Fruit fly (Drosophila melanogaster) whole organism, embryonic: ENCODE measurements around the gene MED18.

ENCODE experiments used
- Ada2b ChIP-seq: fragments of 200-800 bp; sonication (Bioruptor generic); IDR thresholded peaks from 2 replicates; pipeline ENCODE4 v1.3.6; 2022; ENCODE audit warnings: missing biosample characterization, missing genetic modification characterization
- Atf-2 ChIP-seq: fragments of 200-800 bp; sonication (Bioruptor generic); optimal IDR thresholded peaks from 2 replicates; lab custom pipeline; 2016; ENCODE audit warnings: missing biosample characterization, missing genetic modification characterization
- CG11723 ChIP-seq: fragments of 200-800 bp; sonication (Bioruptor generic); optimal IDR thresholded peaks from 2 replicates; lab custom pipeline; 2017; ENCODE audit warnings: missing biosample characterization, mild to moderate bottlenecking, missing genetic modification characterization
- CG12155 ChIP-seq: fragments of 200-800 bp; sonication (Bioruptor generic); optimal IDR thresholded peaks from 3 replicates; lab custom pipeline; 2016; ENCODE audit warnings: missing biosample characterization, missing genetic modification characterization
- CG12769 ChIP-seq: fragments of 200-800 bp; sonication (Bioruptor generic); optimal IDR thresholded peaks from 2 replicates; lab custom pipeline; 2019; ENCODE audit warnings: missing biosample characterization, mild to moderate bottlenecking, missing genetic modification characterization, moderate library complexity
- CG16863 ChIP-seq: fragments of 200-800 bp; sonication (Bioruptor generic); optimal IDR thresholded peaks from 3 replicates; lab custom pipeline; 2016; ENCODE audit warnings: missing biosample characterization, missing genetic modification characterization
- CG17186 ChIP-seq: fragments of 200-800 bp; sonication (Bioruptor generic); optimal IDR thresholded peaks from 3 replicates; lab custom pipeline; 2017; ENCODE audit warnings: missing biosample characterization, missing genetic modification reagents, missing genetic modification characterization
- CG18011 ChIP-seq: fragments of 200-800 bp; sonication (Bioruptor generic); optimal IDR thresholded peaks from 2 replicates; lab custom pipeline; 2017; ENCODE audit warnings: missing biosample characterization, missing genetic modification characterization, mild to moderate bottlenecking, moderate library complexity, missing genotype
- CG30403 ChIP-seq: fragments of 200-800 bp; sonication (Bioruptor generic); optimal IDR thresholded peaks from 3 replicates; lab custom pipeline; 2016; ENCODE audit warnings: missing biosample characterization, missing genetic modification characterization
- CG32532 ChIP-seq: fragments of 200-800 bp; sonication (Bioruptor generic); IDR thresholded peaks from 2 replicates; pipeline ENCODE4 v1.3.6; 2022; ENCODE audit warnings: missing biosample characterization, missing genetic modification characterization
- CG3995 ChIP-seq: fragments of 200-800 bp; sonication (Bioruptor generic); optimal IDR thresholded peaks from 3 replicates; lab custom pipeline; 2016; ENCODE audit warnings: missing biosample characterization, missing genetic modification characterization
- CG42726 ChIP-seq: fragments of 200-800 bp; sonication (Bioruptor generic); IDR thresholded peaks from 2 replicates; pipeline ENCODE4 v1.3.6; 2022; ENCODE audit warnings: missing biosample characterization, missing genetic modification characterization; ENCODE audit not compliant: partially characterized antibody
- CG4707 ChIP-seq: fragments of 200-800 bp; sonication (Bioruptor generic); optimal IDR thresholded peaks from 2 replicates; lab custom pipeline; 2018; ENCODE audit warnings: missing biosample characterization, mild to moderate bottlenecking, missing genetic modification characterization, moderate library complexity
- CG5953 ChIP-seq: fragments of 200-800 bp; sonication (Bioruptor generic); IDR thresholded peaks from 2 replicates; pipeline ENCODE4 v1.3.6; 2022; ENCODE audit warnings: missing biosample characterization, missing genetic modification characterization
- CG8089 ChIP-seq: fragments of 200-800 bp; sonication (Bioruptor generic); optimal IDR thresholded peaks from 3 replicates; lab custom pipeline; 2016; ENCODE audit warnings: missing biosample characterization, missing genetic modification characterization
- CG9797 ChIP-seq: fragments of 200-800 bp; sonication (Bioruptor generic); optimal IDR thresholded peaks from 3 replicates; lab custom pipeline; 2018; ENCODE audit warnings: missing biosample characterization, mild to moderate bottlenecking, missing genetic modification characterization
- CTCF ChIP-seq: fragments of 200-800 bp; sonication (Bioruptor generic); optimal IDR thresholded peaks from 2 replicates; lab custom pipeline; 2017; ENCODE audit warnings: missing biosample characterization, mild to moderate bottlenecking, missing genetic modification characterization, moderate library complexity
- CkIIα-i1 ChIP-seq: fragments of 200-800 bp; sonication (Bioruptor generic); IDR thresholded peaks from 2 replicates; pipeline ENCODE4 v1.3.6; 2022; ENCODE audit warnings: missing biosample characterization, missing genetic modification characterization
- Deaf1 ChIP-seq: fragments of 200-800 bp; optimal IDR thresholded peaks from 3 replicates; lab custom pipeline; 2019; ENCODE audit warnings: missing biosample characterization, mild to moderate bottlenecking, missing genetic modification characterization, moderate library complexity
- Doc3 ChIP-seq: fragments of 200-800 bp; sonication (Bioruptor generic); IDR thresholded peaks from 3 replicates; pipeline ENCODE4 v1.3.6; 2022; ENCODE audit warnings: missing biosample characterization, missing genetic modification characterization; ENCODE audit not compliant: partially characterized antibody
- Drgx ChIP-seq: fragments of 200-800 bp; sonication (Bioruptor generic); IDR thresholded peaks from 2 replicates; pipeline ENCODE4 v1.3.6; 2022; ENCODE audit warnings: missing biosample characterization, missing genetic modification characterization
- Eip74EF ChIP-seq, 2 experiments: fragments of 200-800 bp in 1 of 2; fragments of >200 bp in 1 of 2; sonication (Bioruptor generic) in 1 of 2; optimal IDR thresholded peaks; 2 replicates each; lab custom pipeline; 2017 to 2019; ENCODE audit warnings: missing biosample characterization in 2 of 2, missing genetic modification characterization in 2 of 2, mild to moderate bottlenecking in 1 of 2, moderate library complexity in 1 of 2
- Elba2 ChIP-seq: fragments of 200-800 bp; sonication (Bioruptor generic); optimal IDR thresholded peaks from 3 replicates; lab custom pipeline; 2016; ENCODE audit warnings: missing biosample characterization, missing genetic modification characterization
- Fer2 ChIP-seq: fragments of 200-800 bp; sonication (Bioruptor generic); optimal IDR thresholded peaks from 2 replicates; lab custom pipeline; 2018; ENCODE audit warnings: missing biosample characterization, mild to moderate bottlenecking, missing genetic modification characterization, moderate library complexity
- Hey ChIP-seq: fragments of 200-800 bp; sonication (Bioruptor generic); optimal IDR thresholded peaks from 3 replicates; lab custom pipeline; 2018; ENCODE audit warnings: missing biosample characterization, mild to moderate bottlenecking, missing genetic modification characterization
- HmgD ChIP-seq: fragments of 200-800 bp; sonication (Bioruptor generic); optimal IDR thresholded peaks from 3 replicates; lab custom pipeline; 2016; ENCODE audit warnings: missing biosample characterization, missing genetic modification characterization
- NC2β ChIP-seq: fragments of 200-800 bp; sonication (Bioruptor generic); optimal IDR thresholded peaks from 2 replicates; lab custom pipeline; 2016; ENCODE audit warnings: missing biosample characterization, missing genetic modification characterization
- Nf-YB ChIP-seq: fragments of 200-800 bp; sonication (Bioruptor generic); optimal IDR thresholded peaks from 3 replicates; lab custom pipeline; 2019; ENCODE audit warnings: missing biosample characterization, mild to moderate bottlenecking, missing genetic modification characterization, moderate library complexity
- Oli ChIP-seq: fragments of 200-800 bp; sonication (Bioruptor generic); optimal IDR thresholded peaks from 2 replicates; lab custom pipeline; 2018; ENCODE audit warnings: missing biosample characterization, mild to moderate bottlenecking, missing genetic modification characterization, moderate library complexity
- Sox102F ChIP-seq: fragments of 200-800 bp; sonication (Bioruptor generic); optimal IDR thresholded peaks from 2 replicates; lab custom pipeline; 2018; ENCODE audit warnings: missing biosample characterization, mild to moderate bottlenecking, missing genetic modification characterization, moderate library complexity
- TFAM ChIP-seq: fragments of 200-800 bp; sonication (Bioruptor generic); optimal IDR thresholded peaks from 2 replicates; lab custom pipeline; 2017; ENCODE audit warnings: missing biosample characterization, missing genetic modification characterization, inconsistent platforms
- Taf1 ChIP-seq: fragments of 200-800 bp; sonication (Bioruptor generic); IDR thresholded peaks from 2 replicates; pipeline ENCODE4 v1.3.6; 2022; ENCODE audit warnings: missing biosample characterization, missing genetic modification characterization
- Usf ChIP-seq: fragments of 200-800 bp; sonication (Bioruptor generic); optimal IDR thresholded peaks from 2 replicates; lab custom pipeline; 2017; ENCODE audit warnings: missing genotype, missing biosample characterization, missing genetic modification characterization
- ash1 ChIP-seq: fragments of 200-800 bp; sonication (Bioruptor generic); optimal IDR thresholded peaks from 2 replicates; lab custom pipeline; 2018; ENCODE audit warnings: missing biosample characterization, mild to moderate bottlenecking, missing genetic modification characterization
- az2 ChIP-seq: fragments of 200-800 bp; sonication (Bioruptor generic); optimal IDR thresholded peaks from 3 replicates; lab custom pipeline; 2016; ENCODE audit warnings: missing biosample characterization, missing genetic modification characterization
- dati ChIP-seq: fragments of 200-800 bp; sonication (Bioruptor generic); IDR thresholded peaks from 2 replicates; pipeline ENCODE4 v1.3.6; 2022; ENCODE audit warnings: missing biosample characterization, missing genetic modification characterization
- esg ChIP-seq: fragments of 200-800 bp; sonication (Bioruptor generic); conservative IDR thresholded peaks from 2 replicates; pipeline ENCODE4 v1.3.6; 2022; ENCODE audit warnings: missing biosample characterization, missing genetic modification characterization
- fd3F ChIP-seq: fragments of 200-800 bp; sonication (Bioruptor generic); optimal IDR thresholded peaks from 2 replicates; lab custom pipeline; 2018; ENCODE audit warnings: missing biosample characterization, mild to moderate bottlenecking, missing genetic modification characterization, moderate library complexity
- gem ChIP-seq: fragments of 200-800 bp; sonication (Bioruptor generic); optimal IDR thresholded peaks from 2 replicates; lab custom pipeline; 2019; ENCODE audit warnings: missing biosample characterization, mild to moderate bottlenecking, missing genetic modification characterization, moderate library complexity
- kay ChIP-seq: fragments of 200-800 bp; sonication (Bioruptor generic); optimal IDR thresholded peaks from 2 replicates; lab custom pipeline; 2016; ENCODE audit warnings: missing biosample characterization, missing genetic modification characterization
- ken ChIP-seq: fragments of 200-800 bp; sonication (Bioruptor generic); IDR thresholded peaks from 3 replicates; pipeline ENCODE4 v1.3.6; 2022; ENCODE audit warnings: missing biosample characterization, missing genetic modification characterization
- lola ChIP-seq, 3 experiments: fragments of >200 bp in 2 of 3; fragments of 200-800 bp in 1 of 3; sonication (Bioruptor generic) in 1 of 3; optimal IDR thresholded peaks; 2 replicates each; lab custom pipeline; 2017 to 2019; ENCODE audit warnings: missing biosample characterization in 3 of 3, missing genetic modification characterization in 3 of 3, mild to moderate bottlenecking in 1 of 3, moderate library complexity in 1 of 3
- prd ChIP-seq, 3 experiments: fragments of >200 bp in 2 of 3; fragments of 200-800 bp in 1 of 3; sonication (Bioruptor generic) in 1 of 3; optimal IDR thresholded peaks in 2 of 3; IDR thresholded peaks in 1 of 3; 2 replicates in 2 of 3; 3 replicates in 1 of 3; pipeline versions ENCODE4 v1.3.6 to Lab custom; 2017 to 2022; ENCODE audit warnings: missing biosample characterization in 1 of 3, missing genetic modification characterization in 1 of 3
- run ChIP-seq: fragments of 200-800 bp; sonication (Bioruptor generic); optimal IDR thresholded peaks from 3 replicates; lab custom pipeline; 2018; ENCODE audit warnings: missing biosample characterization, mild to moderate bottlenecking, missing genetic modification characterization
- salm ChIP-seq: fragments of 200-800 bp; sonication (Bioruptor generic); optimal IDR thresholded peaks from 2 replicates; lab custom pipeline; 2018; ENCODE audit warnings: missing biosample characterization, mild to moderate bottlenecking, missing genetic modification characterization
- slbo ChIP-seq: fragments of 200-800 bp; sonication (Bioruptor generic); IDR thresholded peaks from 2 replicates; pipeline ENCODE4 v1.3.6; 2022; ENCODE audit warnings: missing biosample characterization, missing genetic modification characterization
- so ChIP-seq: fragments of 200-800 bp; sonication (Bioruptor generic); IDR thresholded peaks from 3 replicates; pipeline ENCODE4 v1.3.6; 2022; ENCODE audit warnings: missing biosample characterization, missing genetic modification characterization
- stc ChIP-seq: fragments of 200-800 bp; sonication (Bioruptor generic); IDR thresholded peaks from 2 replicates; pipeline ENCODE4 v1.3.6; 2022; ENCODE audit warnings: missing biosample characterization, missing genetic modification characterization
- vnd ChIP-seq: fragments of 200-800 bp; sonication (Bioruptor generic); IDR thresholded peaks from 3 replicates; pipeline ENCODE4 v1.3.6; 2022; ENCODE audit warnings: missing biosample characterization, missing genetic modification characterization; ENCODE audit not compliant: partially characterized antibody
- vvl ChIP-seq: fragments of 200-800 bp; sonication (Bioruptor generic); IDR thresholded peaks from 2 replicates; pipeline ENCODE4 v1.3.6; 2022; ENCODE audit warnings: missing biosample characterization, missing genetic modification characterization

MED18 gene

dm6 chrX:1858867-1859266 is 6.8 kb upstream of the MED18 start, which contains the start of gene Lamtor5 (continued):
- TF ChIP-seq Deaf1 (tag; lab: Kevin White, UChicago) (no peak), kay (GFP tag; lab: Kevin White, UChicago) (no peak), ash1 (GFP tag; lab: Kevin White, UChicago) (no peak), run (tag; lab: Kevin White, UChicago) (no peak), Oli (tag; lab: Kevin White, UChicago) (no peak), Doc3 (no peak), Nf-YB (GFP tag; lab: Kevin White, UChicago) (peak; percentile 19), Sox102F (GFP tag; lab: Kevin White, UChicago) (peak; percentile 27), az2 (GFP tag; lab: Kevin White, UChicago) (peak; percentile 21), CG30403 (peak; percentile 37), TFAM (no peak), CG8089 (no peak), Atf-2 (no peak), salm (tag; lab: Kevin White, UChicago) (no peak), Ada2b (GFP tag; lab: Robert Waterston, UW) (no peak), Fer2 (tag; lab: Kevin White, UChicago) (no peak), HmgD (GFP tag; lab: Kevin White, UChicago) (no peak), CG9797 (peak; percentile 53), CG12155 (peak; percentile 20), CG18011 (GFP tag; lab: Kevin White, UChicago) (peak; percentile 40), CG12769 (tag; lab: Kevin White, UChicago) (no peak), CG3995 (GFP tag; lab: Kevin White, UChicago) (no peak), CG32532 (GFP tag; lab: Robert Waterston, UW) (peak; percentile 72), vnd (GFP tag; lab: Robert Waterston, UW) (no peak), prd (optimal IDR thresholded peaks at IDR 0.05; lab: Kevin White, UChicago) (no peak), prd (GFP tag; IDR thresholded peaks at IDR 0.05; lab: Robert Waterston, UW) (0 out of 3 replicates have a peak, but pooled peaks have one; percentile 40), Taf1 (GFP tag; lab: Robert Waterston, UW) (0 out of 2 replicates have a peak, but pooled peaks have one; percentile 29), esg (peak; percentile 35; the same call in 1 of the 2 replicates), NC2β (GFP tag; lab: Kevin White, UChicago) (peak; percentile 1), CG16863 (peak; percentile 29), Elba2 (GFP tag; lab: Kevin White, UChicago) (no peak), CTCF (GFP tag; lab: Kevin White, UChicago) (no peak), Eip74EF (GFP tag; optimal IDR thresholded peaks at IDR 0.05; lab: Kevin White, UChicago) (no peak)
- TF ChIP-seq, all 482 proteins: peak for 183

dm6 chrX:1861620-1862184 is 4.0 kb upstream of the MED18 start, which contains the start of gene deltaCOP:
deltaCOP (minus strand) TSS chrX:1861790.
- TF ChIP-seq CG5953 (peak; percentile 60; the same call in 1 of the 2 replicates), CTCF (GFP tag; lab: Kevin White, UChicago) (peak; percentile 36), ken (GFP tag; lab: Robert Waterston, UW) (peak; percentile 73; the same call in 2 of the 3 replicates), lola (GFP tag; optimal IDR thresholded peaks at IDR 0.05; lab: Kevin White, UChicago) (peak in 1 of 3 experiments; percentile 38), stc (GFP tag; lab: Robert Waterston, UW) (peak; percentile 63; the same call in 1 of the 2 replicates), Hey (tag; lab: Kevin White, UChicago) (no peak), slbo (GFP tag; lab: Robert Waterston, UW) (peak; percentile 91), TFAM (no peak), fd3F (GFP tag; lab: Kevin White, UChicago) (peak; percentile 62), Drgx (GFP tag; lab: Robert Waterston, UW) (peak; percentile 77), CG4707 (no peak), gem (tag; lab: Kevin White, UChicago) (no peak), CG42726 (no peak), vvl (GFP tag; lab: Robert Waterston, UW) (peak; percentile 84), CG17186 (GFP tag; lab: Kevin White, UChicago) (peak; percentile 21), CkIIα-i1 (no peak), dati (no peak), CG16863 (peak; percentile 89), CG11723 (peak; percentile 53), CG32532 (GFP tag; lab: Robert Waterston, UW) (peak; percentile 87), so (GFP tag; lab: Robert Waterston, UW) (peak; percentile 84; the same call in 2 of the 3 replicates), Usf (peak; percentile 47)
